Worm (Caenorhabditis elegans): ENCODE data around the gene C07A12.2.

Gene C07A12.2

DNA sequence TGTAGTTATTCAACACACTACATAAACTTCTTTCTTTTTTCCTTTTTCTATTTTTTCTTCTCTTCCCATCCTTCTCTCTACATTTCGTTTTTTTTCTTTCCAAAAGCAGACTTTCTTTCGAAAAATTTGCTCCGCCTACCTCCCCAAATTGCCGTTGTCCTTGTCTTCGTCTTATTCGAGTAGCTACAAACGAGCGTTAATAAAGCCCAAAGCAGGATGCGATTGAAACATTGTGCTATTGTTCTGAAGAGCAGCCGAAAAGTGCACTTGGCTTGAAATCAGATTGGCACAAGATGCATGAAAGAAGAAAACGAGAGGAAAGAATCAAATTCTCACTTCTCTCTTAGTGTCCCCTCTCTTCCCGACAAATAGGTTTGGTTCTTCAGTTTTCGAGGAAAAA lies 30.2 kb downstream of the C07A12.2 start:
- TF ChIP-seq F57A8.1 (GFP tag; optimal IDR thresholded peaks at IDR 0.05) (no peak), zim-3 (tag; optimal IDR thresholded peaks at IDR 0.05) (no peak), mcd-1 (GFP tag; IDR thresholded peaks at IDR 0.05) (no peak), lsy-27 (tag; optimal IDR thresholded peaks at IDR 0.05; ENCODE audit: borderline replicate concordance, insufficient read depth) (no peak), nfyb-1 (GFP tag; IDR thresholded peaks at IDR 0.05) (no peak), ceh-91 (GFP tag; IDR thresholded peaks at IDR 0.05) (no peak), F57C9.4 (tag; optimal IDR thresholded peaks at IDR 0.05) (no peak), sea-2 (GFP tag; IDR thresholded peaks at IDR 0.05) (no peak), lin-35 (GFP tag; optimal IDR thresholded peaks at IDR 0.05) (no peak), hlh-12 (tag; optimal IDR thresholded peaks at IDR 0.05) (no peak), cebp-1 (GFP tag; IDR thresholded peaks at IDR 0.05) (no peak), cebp-1 (tag; optimal IDR thresholded peaks at IDR 0.05) (no peak), somi-1 (GFP tag; optimal IDR thresholded peaks at IDR 0.05) (no peak), B0336.3 (GFP tag; IDR thresholded peaks at IDR 0.05) (no peak), rec-8 (tag; optimal IDR thresholded peaks at IDR 0.05) (no peak), Y67H2A.10 (GFP tag; conservative IDR thresholded peaks at IDR 0.05) (no peak), ceh-58 (GFP tag; IDR thresholded peaks at IDR 0.05) (no peak), nhr-80 (tag; optimal IDR thresholded peaks at IDR 0.05) (no peak), F52B5.7 (tag; optimal IDR thresholded peaks at IDR 0.05) (no peak)

ce11 chrX:4576272-4576671 lies 31.6 kb downstream of the C07A12.2 start:
- no peak for TF ChIP-seq somi-1 (GFP tag; optimal IDR thresholded peaks at IDR 0.05)
- TF ChIP-seq let-526 (GFP tag; IDR thresholded peaks at IDR 0.05), result no peak
- no peak for TF ChIP-seq tbx-9 (tag; optimal IDR thresholded peaks at IDR 0.05; ENCODE audit: borderline replicate concordance)
- TF ChIP-seq egrh-3 (GFP tag; IDR thresholded peaks at IDR 0.05), result no peak
- TF ChIP-seq chd-7 (tag; optimal IDR thresholded peaks at IDR 0.05), result no peak
- no peak for TF ChIP-seq ztf-28 (GFP tag; IDR thresholded peaks at IDR 0.05)
- TF ChIP-seq nfya-2 (GFP tag; IDR thresholded peaks at IDR 0.05), result no peak
- TF ChIP-seq zfh-2 (GFP tag; conservative IDR thresholded peaks at IDR 0.05), result no peak; the same call in 1 of the 2 replicates
- no peak for TF ChIP-seq sdz-38 (tag; optimal IDR thresholded peaks at IDR 0.05)
- TF ChIP-seq nfya-1 (tag; optimal IDR thresholded peaks at IDR 0.05; ENCODE audit: borderline replicate concordance, insufficient read depth), result no peak
- no peak for TF ChIP-seq K12H6.12 (tag; optimal IDR thresholded peaks at IDR 0.05)
- TF ChIP-seq ztf-3 (GFP tag; optimal IDR thresholded peaks at IDR 0.05), result no peak

DNA sequence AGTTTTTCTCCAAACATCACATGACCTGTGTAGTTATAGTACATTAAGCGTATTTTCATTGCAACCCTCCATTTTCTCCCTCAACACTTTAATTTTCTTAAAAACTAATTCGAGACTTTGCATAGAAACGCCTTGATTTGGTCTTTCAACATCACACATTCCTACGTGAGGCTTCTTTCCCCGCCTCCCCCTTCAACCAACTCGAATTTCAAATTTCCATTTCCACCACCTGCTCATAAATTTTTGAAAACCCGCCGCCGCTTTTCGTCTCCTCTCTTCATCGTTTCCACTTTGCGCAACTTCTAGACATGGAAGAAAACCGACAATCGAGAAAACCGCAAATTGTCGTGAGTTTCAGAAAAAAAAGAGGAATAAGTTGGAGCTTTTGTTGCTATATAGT lies 33.3 kb downstream of the C07A12.2 start, which contains the start of gene C05E11.3:
Gene C05E11.3, plus strand, starts transcription at position 301 of the 400 bp plus-strand sequence.
- no peak for TF ChIP-seq hmg-20 (GFP tag; IDR thresholded peaks at IDR 0.05)
- TF ChIP-seq madf-3 (GFP tag; IDR thresholded peaks at IDR 0.05), result no peak
- TF ChIP-seq F37B4.10 (GFP tag; IDR thresholded peaks at IDR 0.05), result no peak
- TF ChIP-seq madf-10 (tag; optimal IDR thresholded peaks at IDR 0.05), result no peak
- TF ChIP-seq hrde-1 (tag; optimal IDR thresholded peaks at IDR 0.05; ENCODE audit: borderline replicate concordance), result no peak
- no peak for TF ChIP-seq akir-1 (GFP tag; optimal IDR thresholded peaks at IDR 0.05)
- no peak for TF ChIP-seq cebp-2 (GFP tag; IDR thresholded peaks at IDR 0.05)
- no peak for TF ChIP-seq ceh-79 (tag; optimal IDR thresholded peaks at IDR 0.05)
- no peak for TF ChIP-seq egl-44 (GFP tag; IDR thresholded peaks at IDR 0.05)
- TF ChIP-seq atf-7 (tag; optimal IDR thresholded peaks at IDR 0.05), result no peak
